Worm (Caenorhabditis elegans) whole organism, mixed stage, embryonic: ENCODE measurements around the gene srd-39.

ENCODE experiments used
- ces-1 ChIP-seq: fragments of 150-350 bp; optimal IDR thresholded peaks from 2 replicates; lab custom pipeline; 2014; ENCODE audit warnings: missing biosample characterization, missing genetic modification reagents, missing genetic modification characterization
- lsy-2 ChIP-seq: fragments of 150-350 bp; optimal IDR thresholded peaks from 2 replicates; lab custom pipeline; 2014; ENCODE audit warnings: missing biosample characterization, missing genetic modification characterization
- nhr-76 ChIP-seq: sonication (generic microtip); optimal IDR thresholded peaks from 2 replicates; lab custom pipeline; 2017; ENCODE audit warnings: missing biosample characterization, missing genetic modification characterization
- sem-2 ChIP-seq: fragments of 200-800 bp; sonication (Bioruptor generic); optimal IDR thresholded peaks from 2 replicates; lab custom pipeline; 2018; ENCODE audit warnings: mild to moderate bottlenecking, missing genetic modification characterization, missing compliant biosample characterization

DNA sequence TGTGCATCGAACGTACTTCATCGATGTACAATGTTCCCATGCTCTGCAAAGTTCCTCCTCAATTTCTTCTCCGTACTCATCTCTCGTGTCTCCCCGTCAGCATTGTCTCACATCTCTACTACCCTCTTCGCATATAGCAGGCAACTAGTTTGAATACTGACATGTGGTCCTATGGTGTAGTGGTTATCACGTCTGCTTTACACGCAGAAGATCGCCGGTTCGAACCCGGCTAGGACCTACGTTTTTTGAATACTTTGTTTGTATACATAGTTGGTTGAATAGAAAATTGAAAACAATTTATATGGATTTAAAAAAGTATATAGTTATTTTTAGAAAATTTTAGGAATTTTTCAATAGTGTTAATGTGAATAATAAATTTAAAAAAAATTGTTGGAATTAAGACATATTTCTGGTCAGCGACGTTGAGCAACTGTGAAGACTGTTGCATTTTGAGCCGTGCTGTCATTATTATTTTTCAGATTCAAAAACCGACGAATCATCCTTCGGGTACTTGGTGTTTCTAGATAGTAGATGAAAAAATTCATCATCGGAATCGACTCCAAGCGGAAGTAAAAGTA is 6.6 kb upstream of the srd-39 start:
- TF ChIP-seq sem-2 (GFP tag; lab: Kevin White, UChicago) (peak; percentile 91), ces-1 (GFP tag; lab: Kevin White, UChicago) (peak; percentile 62), nhr-76 (tag; lab: Kevin White, UChicago) (no peak), lsy-2 (peak; percentile 47)
